Worm (Caenorhabditis elegans) whole organism, young adult: ENCODE data around the gene B0464.9.

Experiments
- C17E4.6 ChIP-seq: fragments of 200-800 bp; sonication (Bioruptor generic); IDR thresholded peaks from 2 replicates; pipeline ENCODE4 v1.3.6; 2022; ENCODE audit warnings: missing genetic modification reagents, missing genetic modification characterization, missing compliant biosample characterization
- D2030.7 ChIP-seq: fragments of 200-800 bp; sonication (Bioruptor generic); IDR thresholded peaks from 2 replicates; pipeline ENCODE4 v1.3.6; 2022; ENCODE audit warnings: missing genetic modification reagents, missing genetic modification characterization, missing compliant biosample characterization
- F23B12.7 ChIP-seq: sonication (generic microtip); optimal IDR thresholded peaks from 2 replicates; lab custom pipeline; 2017; ENCODE audit warnings: missing genetic modification characterization, mild to moderate bottlenecking, missing compliant biosample characterization, antibody characterized with exemption, moderate library complexity; ENCODE audit not compliant: insufficient read depth
- F37B4.10 ChIP-seq: fragments of 200-800 bp; sonication (Bioruptor generic); IDR thresholded peaks from 2 replicates; pipeline ENCODE4 v1.3.6; 2022; ENCODE audit warnings: missing genetic modification characterization, missing compliant biosample characterization
- F49E8.2 ChIP-seq: sonication (generic microtip); optimal IDR thresholded peaks from 3 replicates; lab custom pipeline; 2017; ENCODE audit warnings: missing genetic modification characterization, mild to moderate bottlenecking, missing compliant biosample characterization, antibody characterized with exemption, moderate library complexity; ENCODE audit not compliant: insufficient read depth
- F52B5.7 ChIP-seq: sonication (generic microtip); optimal IDR thresholded peaks from 2 replicates; lab custom pipeline; 2016; ENCODE audit warnings: mild to moderate bottlenecking, missing genetic modification characterization, missing compliant biosample characterization
- K12H6.12 ChIP-seq: fragments of 200-800 bp; sonication (Bioruptor generic); optimal IDR thresholded peaks from 2 replicates; lab custom pipeline; 2018; ENCODE audit warnings: mild to moderate bottlenecking, missing genetic modification characterization, missing compliant biosample characterization
- T07F8.4 ChIP-seq: sonication (generic microtip); optimal IDR thresholded peaks from 2 replicates; lab custom pipeline; 2016; ENCODE audit warnings: mild to moderate bottlenecking, missing genetic modification characterization, moderate library complexity, missing compliant biosample characterization
- Y53F4B.3 ChIP-seq: fragments of 200-800 bp; sonication (Bioruptor generic); IDR thresholded peaks from 2 replicates; pipeline ENCODE4 v1.3.6; 2022; ENCODE audit warnings: missing genetic modification reagents, missing genetic modification characterization, missing compliant biosample characterization
- Y79H2A.3 ChIP-seq: fragments of 200-800 bp; sonication (Bioruptor generic); conservative IDR thresholded peaks from 2 replicates; pipeline ENCODE4 v1.3.6; 2022; ENCODE audit warnings: missing genetic modification reagents, missing genetic modification characterization, missing compliant biosample characterization
- ZK185.1 ChIP-seq: sonication (generic microtip); optimal IDR thresholded peaks from 2 replicates; lab custom pipeline; 2016; ENCODE audit warnings: mild to moderate bottlenecking, missing genetic modification characterization, missing compliant biosample characterization; ENCODE audit not compliant: poor library complexity, severe bottlenecking
- akir-1 ChIP-seq: fragments of 200-800 bp; sonication (Bioruptor generic); optimal IDR thresholded peaks from 2 replicates; lab custom pipeline; 2018; ENCODE audit warnings: mild to moderate bottlenecking, missing genetic modification characterization, moderate library complexity, missing compliant biosample characterization
- aptf-2 ChIP-seq: fragments of 200-800 bp; sonication (Bioruptor generic); conservative IDR thresholded peaks from 2 replicates; pipeline ENCODE4 v1.3.6; 2022; ENCODE audit warnings: missing genetic modification reagents, missing genetic modification characterization, missing compliant biosample characterization
- athp-1 ChIP-seq: sonication (generic microtip); optimal IDR thresholded peaks from 2 replicates; lab custom pipeline; 2017; ENCODE audit warnings: mild to moderate bottlenecking, missing genetic modification characterization, missing compliant biosample characterization
- attf-3 ChIP-seq: fragments of 200-800 bp; sonication (Bioruptor generic); conservative IDR thresholded peaks from 2 replicates; pipeline ENCODE4 v1.3.6; 2022; ENCODE audit warnings: missing genetic modification reagents, missing genetic modification characterization, missing compliant biosample characterization
- attf-5 ChIP-seq: fragments of 200-800 bp; sonication (Bioruptor generic); optimal IDR thresholded peaks from 2 replicates; lab custom pipeline; 2018; ENCODE audit warnings: mild to moderate bottlenecking, missing genetic modification characterization, missing compliant biosample characterization
- cebp-1 ChIP-seq, 2 experiments: fragments of 200-800 bp in 1 of 2; sonication (Bioruptor generic) in 1 of 2; sonication (generic microtip) in 1 of 2; IDR thresholded peaks in 1 of 2; optimal IDR thresholded peaks in 1 of 2; 2 replicates each; pipeline versions ENCODE4 v1.3.6 to Lab custom; 2017 to 2022; ENCODE audit warnings: missing compliant biosample characterization in 2 of 2, missing genetic modification characterization in 2 of 2, mild to moderate bottlenecking in 1 of 2, missing genetic modification reagents in 1 of 2, moderate library complexity in 1 of 2
- ceh-27 ChIP-seq: fragments of 200-800 bp; sonication (Bioruptor generic); optimal IDR thresholded peaks from 2 replicates; lab custom pipeline; 2018; ENCODE audit warnings: mild to moderate bottlenecking, missing genetic modification characterization, moderate library complexity, missing compliant biosample characterization
- dpl-1 ChIP-seq: fragments of 150-350 bp; optimal IDR thresholded peaks from 2 replicates; lab custom pipeline; 2014; ENCODE audit warnings: missing biosample characterization, missing genetic modification reagents, missing genetic modification characterization
- efl-1 ChIP-seq: fragments of 150-350 bp; optimal IDR thresholded peaks from 2 replicates; lab custom pipeline; 2014; ENCODE audit warnings: missing biosample characterization, missing genetic modification reagents, missing genetic modification characterization
- egrh-3 ChIP-seq: fragments of 200-800 bp; sonication (Bioruptor generic); IDR thresholded peaks from 2 replicates; pipeline ENCODE4 v1.3.6; 2022; ENCODE audit warnings: missing genetic modification reagents, missing genetic modification characterization, missing compliant biosample characterization
- ekl-4 ChIP-seq: fragments of 200-800 bp; sonication (Bioruptor generic); IDR thresholded peaks from 2 replicates; pipeline ENCODE4 v1.3.6; 2022; ENCODE audit warnings: missing genetic modification reagents, missing genetic modification characterization, missing compliant biosample characterization
- hlh-12 ChIP-seq: sonication (generic microtip); optimal IDR thresholded peaks from 2 replicates; lab custom pipeline; 2016; ENCODE audit warnings: missing genetic modification characterization, missing compliant biosample characterization
- hmg-1.2 ChIP-seq: fragments of 200-800 bp; sonication (Bioruptor generic); IDR thresholded peaks from 2 replicates; pipeline ENCODE4 v1.3.6; 2022; ENCODE audit warnings: missing genetic modification reagents, missing genetic modification characterization, missing compliant biosample characterization
- let-607 ChIP-seq, 2 experiments: fragments of 200-800 bp in 1 of 2; sonication (Bioruptor generic) in 1 of 2; sonication (generic microtip) in 1 of 2; optimal IDR thresholded peaks; 2 replicates each; lab custom pipeline; 2016 to 2018; ENCODE audit warnings: mild to moderate bottlenecking in 2 of 2, missing compliant biosample characterization in 2 of 2, missing genetic modification characterization in 2 of 2, moderate library complexity in 2 of 2, missing genotype in 1 of 2
- lin-35 ChIP-seq, 3 experiments: fragments of 150-350 bp in 2 of 3; sonication (generic microtip) in 1 of 3; optimal IDR thresholded peaks; 2 replicates each; lab custom pipeline; 2014 to 2018; ENCODE audit warnings: missing biosample characterization in 3 of 3, missing genetic modification characterization in 3 of 3, missing genetic modification reagents in 3 of 3
- lin-40 ChIP-seq: sonication (generic microtip); optimal IDR thresholded peaks from 2 replicates; lab custom pipeline; 2016; ENCODE audit warnings: missing genetic modification characterization, mild to moderate bottlenecking, missing compliant biosample characterization, missing genotype, missing genetic modification reagents
- lin-54 ChIP-seq: fragments of 200-800 bp; sonication (Bioruptor generic); optimal IDR thresholded peaks from 2 replicates; lab custom pipeline; 2018; ENCODE audit warnings: mild to moderate bottlenecking, missing genetic modification characterization, missing compliant biosample characterization
- madf-3 ChIP-seq: fragments of 200-800 bp; sonication (Bioruptor generic); IDR thresholded peaks from 2 replicates; pipeline ENCODE4 v1.3.6; 2022; ENCODE audit warnings: missing genetic modification reagents, missing genetic modification characterization, missing compliant biosample characterization
- madf-6 ChIP-seq: fragments of 200-800 bp; sonication (Bioruptor generic); IDR thresholded peaks from 2 replicates; pipeline ENCODE4 v1.3.6; 2022; ENCODE audit warnings: missing genetic modification reagents, missing genetic modification characterization, missing compliant biosample characterization
- madf-8 ChIP-seq: fragments of 200-800 bp; sonication (Bioruptor generic); conservative IDR thresholded peaks from 2 replicates; pipeline ENCODE4 v1.3.6; 2022; ENCODE audit warnings: missing genetic modification reagents, missing genetic modification characterization, missing compliant biosample characterization
- mcd-1 ChIP-seq: fragments of 200-800 bp; sonication (Bioruptor generic); IDR thresholded peaks from 2 replicates; pipeline ENCODE4 v1.3.6; 2022; ENCODE audit warnings: missing genetic modification reagents, missing genetic modification characterization, missing compliant biosample characterization
- mes-4 ChIP-seq: sonication (generic microtip); optimal IDR thresholded peaks from 2 replicates; lab custom pipeline; 2016; ENCODE audit warnings: missing genotype, missing genetic modification characterization, missing compliant biosample characterization
- nfyb-1 ChIP-seq: fragments of 200-800 bp; sonication (Bioruptor generic); IDR thresholded peaks from 2 replicates; pipeline ENCODE4 v1.3.6; 2022; ENCODE audit warnings: missing genetic modification reagents, missing genetic modification characterization, missing compliant biosample characterization
- nhr-80 ChIP-seq: sonication (generic microtip); optimal IDR thresholded peaks from 2 replicates; lab custom pipeline; 2016; ENCODE audit warnings: missing genetic modification characterization, missing compliant biosample characterization
- rcor-1 ChIP-seq: fragments of 200-800 bp; sonication (Bioruptor generic); IDR thresholded peaks from 2 replicates; pipeline ENCODE4 v1.3.6; 2022; ENCODE audit warnings: missing genetic modification reagents, missing genetic modification characterization, missing compliant biosample characterization
- sdz-38 ChIP-seq: sonication (generic microtip); optimal IDR thresholded peaks from 2 replicates; lab custom pipeline; 2016; ENCODE audit warnings: missing genotype, missing genetic modification characterization, missing compliant biosample characterization
- snpc-1.1 ChIP-seq: sonication (generic microtip); optimal IDR thresholded peaks from 2 replicates; lab custom pipeline; 2017; ENCODE audit warnings: missing genetic modification characterization, mild to moderate bottlenecking, missing compliant biosample characterization, antibody characterized with exemption, moderate library complexity, missing genotype, missing genetic modification reagents; ENCODE audit not compliant: insufficient read depth
- tbp1 ChIP-seq: fragments of 200-800 bp; sonication (Bioruptor generic); optimal IDR thresholded peaks from 2 replicates; lab custom pipeline; 2018; ENCODE audit warnings: mild to moderate bottlenecking, missing genetic modification characterization, missing compliant biosample characterization
- tlf-1 ChIP-seq: fragments of 200-800 bp; sonication (Bioruptor generic); optimal IDR thresholded peaks from 2 replicates; lab custom pipeline; 2018; ENCODE audit warnings: mild to moderate bottlenecking, missing genetic modification characterization, missing compliant biosample characterization
- ztf-18 ChIP-seq: sonication (generic microtip); optimal IDR thresholded peaks from 2 replicates; lab custom pipeline; 2016; ENCODE audit warnings: missing genotype, mild to moderate bottlenecking, missing genetic modification characterization, missing compliant biosample characterization
- ztf-25 ChIP-seq: fragments of 200-800 bp; sonication (Bioruptor generic); IDR thresholded peaks from 2 replicates; pipeline ENCODE4 v1.3.6; 2022; ENCODE audit warnings: missing genetic modification reagents, missing genetic modification characterization, missing compliant biosample characterization
- ztf-26 ChIP-seq: sonication (generic microtip); optimal IDR thresholded peaks from 2 replicates; lab custom pipeline; 2017; ENCODE audit warnings: missing genetic modification characterization, missing compliant biosample characterization
- ztf-28 ChIP-seq: fragments of 200-800 bp; sonication (Bioruptor generic); IDR thresholded peaks from 2 replicates; pipeline ENCODE4 v1.3.6; 2022; ENCODE audit warnings: missing genetic modification reagents, missing genetic modification characterization, missing compliant biosample characterization

B0464.9 gene

ce11 chrIII:9442846-9443245, 22.7 kb upstream of the B0464.9 start (continued):
- peak; percentile 30; the same call in 1 of the 2 replicates for TF ChIP-seq ekl-4 (GFP tag; lab: Robert Waterston, UW)

- peak in 1 of 2 experiments; percentile 19 for TF ChIP-seq let-607 (tag; optimal IDR thresholded peaks at IDR 0.05; lab: Kevin White, UChicago)
- peak; percentile 29 for TF ChIP-seq F49E8.2
- no peak for TF ChIP-seq hlh-12 (tag; lab: Kevin White, UChicago)
- TF ChIP-seq athp-1 (tag; lab: Kevin White, UChicago): peak; percentile 52
- TF ChIP-seq Y53F4B.3 (GFP tag; lab: Robert Waterston, UW): no peak
- peak; percentile 80 for TF ChIP-seq mcd-1
- peak; percentile 43 for TF ChIP-seq tbp1 (GFP tag; lab: Kevin White, UChicago)
- 0 out of 2 replicates have a peak, but pooled peaks have one; percentile 49 for TF ChIP-seq madf-3 (GFP tag; lab: Robert Waterston, UW)
- TF ChIP-seq nhr-80 (tag; lab: Kevin White, UChicago): peak; percentile 22
- no peak for TF ChIP-seq ztf-26
- TF ChIP-seq lin-40 (tag; lab: Kevin White, UChicago): peak; percentile 76
- no peak for TF ChIP-seq snpc-1.1
- 0 out of 2 replicates have a peak, but pooled peaks have one; percentile 36 for TF ChIP-seq aptf-2
- 0 out of 2 replicates have a peak, but pooled peaks have one; percentile 10 for TF ChIP-seq C17E4.6 (GFP tag; lab: Robert Waterston, UW)
- peak; percentile 3 to 89 (median 19) for TF ChIP-seq lin-35 (GFP tag; optimal IDR thresholded peaks at IDR 0.05; lab: Kevin White, UChicago)
- TF ChIP-seq Y79H2A.3 (GFP tag; lab: Robert Waterston, UW): no peak
- TF ChIP-seq rcor-1 (GFP tag; lab: Robert Waterston, UW): peak; percentile 43; the same call in 1 of the 2 replicates
- peak; percentile 70 for TF ChIP-seq ceh-27 (GFP tag; lab: Kevin White, UChicago)
- TF ChIP-seq egrh-3 (GFP tag; lab: Robert Waterston, UW): 0 out of 2 replicates have a peak, but pooled peaks have one; percentile 9
- no peak for TF ChIP-seq cebp-1 (GFP tag; IDR thresholded peaks at IDR 0.05; lab: Robert Waterston, UW)
- peak; percentile 72 for TF ChIP-seq cebp-1 (tag; optimal IDR thresholded peaks at IDR 0.05; lab: Kevin White, UChicago)
- TF ChIP-seq efl-1: peak; percentile 90
- TF ChIP-seq nfyb-1 (GFP tag; lab: Robert Waterston, UW): peak; percentile 87
- peak; percentile 40 for TF ChIP-seq K12H6.12 (tag; lab: Kevin White, UChicago)
- TF ChIP-seq dpl-1 (GFP tag; lab: Kevin White, UChicago): peak; percentile 85
- TF ChIP-seq lin-54: peak; percentile 90
- TF ChIP-seq madf-8: peak; percentile 52
- TF ChIP-seq F52B5.7 (tag; lab: Kevin White, UChicago): no peak
- TF ChIP-seq attf-5 (GFP tag; lab: Kevin White, UChicago): peak; percentile 84
- no peak for TF ChIP-seq T07F8.4
- no peak for TF ChIP-seq F37B4.10
- peak; percentile 85 for TF ChIP-seq madf-6
- TF ChIP-seq ztf-25: no peak
- 0 out of 2 replicates have a peak, but pooled peaks have one; percentile 16 for TF ChIP-seq D2030.7 (GFP tag; lab: Robert Waterston, UW)
- TF ChIP-seq mes-4 (tag; lab: Kevin White, UChicago): no peak
- TF ChIP-seq sdz-38: no peak
- TF ChIP-seq ZK185.1 (tag; lab: Kevin White, UChicago): peak; percentile 41
- TF ChIP-seq tlf-1 (GFP tag; lab: Kevin White, UChicago): no peak
- peak; percentile 23 for TF ChIP-seq F23B12.7 (tag; lab: Kevin White, UChicago)
- TF ChIP-seq attf-3: peak; percentile 55; the same call in 1 of the 2 replicates
- peak; percentile 62 for TF ChIP-seq ekl-4 (GFP tag; lab: Robert Waterston, UW)
- TF ChIP-seq akir-1 (GFP tag; lab: Kevin White, UChicago): no peak
- peak; percentile 46 for TF ChIP-seq ztf-18 (tag; lab: Kevin White, UChicago)
- 0 out of 2 replicates have a peak, but pooled peaks have one; percentile 52 for TF ChIP-seq ztf-28 (GFP tag; lab: Robert Waterston, UW)
- peak; percentile 57 for TF ChIP-seq hmg-1.2 (GFP tag; lab: Robert Waterston, UW)
These were observed 22.0 kb upstream of the B0464.9 start, which contains the start of gene pir-2 for ce11 chrIII:9443417-9444027. TSS of gene pir-2 (minus strand) at chrIII:9443634.
